Worm (Caenorhabditis elegans): Measurements from ENCODE around the gene F55C9.3.

- TF ChIP-seq nhr-12 (tag; optimal IDR thresholded peaks at IDR 0.05) (no peak), unc-62 (GFP tag; optimal IDR thresholded peaks at IDR 0.05) (no peak), snpc-4 (tag; optimal IDR thresholded peaks at IDR 0.05) (no peak)
These were observed 37.5 kb upstream of the F55C9.3 start for ce11 chrV:19325436-19325835.

Data from whole organism, mixed stage, embryonic.